Fruit fly (Drosophila melanogaster): ENCODE measurements around the gene CG5326.

Gene CG5326

dm6 chr3R:22538877-22539276 is 842 bp downstream of the CG5326 start:
- TF ChIP-seq CG4496 (GFP tag; IDR thresholded peaks at IDR 0.05), result no peak
- TF ChIP-seq CG8159 (tag; optimal IDR thresholded peaks at IDR 0.05), result peak; percentile 50
- TF ChIP-seq CG15710 (tag; optimal IDR thresholded peaks at IDR 0.05), result peak; percentile 23
- no peak for TF ChIP-seq CG13204 (GFP tag; optimal IDR thresholded peaks at IDR 0.05)
- peak; percentile 17 for TF ChIP-seq CG9948 (tag; optimal IDR thresholded peaks at IDR 0.05)
- TF ChIP-seq CG17806 (tag; optimal IDR thresholded peaks at IDR 0.05), result peak; percentile 1
- peak; percentile 16 for TF ChIP-seq Pif1A (GFP tag; optimal IDR thresholded peaks at IDR 0.05)

dm6 chr3R:22536504-22537423 is 3.0 kb downstream of the CG5326 start:
- TF ChIP-seq CG10348 (GFP tag; IDR thresholded peaks at IDR 0.05) (no peak), CG15710 (tag; optimal IDR thresholded peaks at IDR 0.05) (peak; percentile 83), gl (tag; optimal IDR thresholded peaks at IDR 0.05) (peak; percentile 64), Pif1A (GFP tag; optimal IDR thresholded peaks at IDR 0.05) (peak; percentile 59), Snoo (tag; optimal IDR thresholded peaks at IDR 0.05) (peak; percentile 54), CG9948 (tag; optimal IDR thresholded peaks at IDR 0.05) (peak; percentile 82), fd96Ca (GFP tag; IDR thresholded peaks at IDR 0.05) (no peak), CG14655 (GFP tag; optimal IDR thresholded peaks at IDR 0.05) (peak; percentile 38), Ets98B (GFP tag; IDR thresholded peaks at IDR 0.05) (no peak), CG12605 (GFP tag; IDR thresholded peaks at IDR 0.05) (no peak), EcR (GFP tag; optimal IDR thresholded peaks at IDR 0.05) (peak; percentile 81), CG8159 (tag; optimal IDR thresholded peaks at IDR 0.05) (peak; percentile 89), rn (GFP tag; IDR thresholded peaks at IDR 0.05) (no peak), Pif1B (GFP tag; optimal IDR thresholded peaks at IDR 0.05) (peak; percentile 47), CG34367 (tag; optimal IDR thresholded peaks at IDR 0.05) (peak; percentile 80), CG8301 (tag; optimal IDR thresholded peaks at IDR 0.05) (no peak), D1 (tag; optimal IDR thresholded peaks at IDR 0.05) (peak; percentile 39), CG17806 (tag; optimal IDR thresholded peaks at IDR 0.05) (peak; percentile 89), CG4496 (GFP tag; IDR thresholded peaks at IDR 0.05) (no peak), CG32121 (GFP tag; IDR thresholded peaks at IDR 0.05) (no peak), CG13204 (GFP tag; optimal IDR thresholded peaks at IDR 0.05) (peak; percentile 52)

- TF ChIP-seq CG34367 (tag; optimal IDR thresholded peaks at IDR 0.05) (no peak), CG32121 (GFP tag; IDR thresholded peaks at IDR 0.05) (no peak), D1 (tag; optimal IDR thresholded peaks at IDR 0.05) (no peak), CG8301 (tag; optimal IDR thresholded peaks at IDR 0.05) (no peak), CG8159 (tag; optimal IDR thresholded peaks at IDR 0.05) (no peak), Pif1B (GFP tag; optimal IDR thresholded peaks at IDR 0.05) (no peak), Pif1A (GFP tag; optimal IDR thresholded peaks at IDR 0.05) (no peak), Snoo (tag; optimal IDR thresholded peaks at IDR 0.05) (no peak), CG14655 (GFP tag; optimal IDR thresholded peaks at IDR 0.05) (no peak), CG13204 (GFP tag; optimal IDR thresholded peaks at IDR 0.05) (no peak), CG10348 (GFP tag; IDR thresholded peaks at IDR 0.05) (no peak), EcR (GFP tag; optimal IDR thresholded peaks at IDR 0.05) (no peak), CG4496 (GFP tag; IDR thresholded peaks at IDR 0.05) (no peak), fd96Ca (GFP tag; IDR thresholded peaks at IDR 0.05) (no peak), gl (tag; optimal IDR thresholded peaks at IDR 0.05) (no peak), rn (GFP tag; IDR thresholded peaks at IDR 0.05) (no peak), CG9948 (tag; optimal IDR thresholded peaks at IDR 0.05) (no peak), CG17806 (tag; optimal IDR thresholded peaks at IDR 0.05) (no peak)
Measured at dm6 chr3R:22535945-22536344, 3.8 kb downstream of the CG5326 start.

dm6 chr3R:22533973-22534931 is 5.5 kb downstream of the CG5326 start:
- TF ChIP-seq rn (GFP tag; IDR thresholded peaks at IDR 0.05) (no peak), CG17806 (tag; optimal IDR thresholded peaks at IDR 0.05) (no peak), Pif1B (GFP tag; optimal IDR thresholded peaks at IDR 0.05) (no peak), CG4496 (GFP tag; IDR thresholded peaks at IDR 0.05) (no peak), CG10348 (GFP tag; IDR thresholded peaks at IDR 0.05) (no peak), CG9948 (tag; optimal IDR thresholded peaks at IDR 0.05) (no peak), CG13204 (GFP tag; optimal IDR thresholded peaks at IDR 0.05) (no peak), Snoo (tag; optimal IDR thresholded peaks at IDR 0.05) (no peak), EcR (GFP tag; optimal IDR thresholded peaks at IDR 0.05) (peak; percentile 82)

- no peak for TF ChIP-seq CG32121 (GFP tag; IDR thresholded peaks at IDR 0.05)
- TF ChIP-seq Ets98B (GFP tag; IDR thresholded peaks at IDR 0.05), result no peak
- TF ChIP-seq CG8301 (tag; optimal IDR thresholded peaks at IDR 0.05), result no peak
- no peak for TF ChIP-seq D1 (tag; optimal IDR thresholded peaks at IDR 0.05)
- no peak for TF ChIP-seq CG12605 (GFP tag; IDR thresholded peaks at IDR 0.05)
- TF ChIP-seq gl (tag; optimal IDR thresholded peaks at IDR 0.05), result no peak
- no peak for TF ChIP-seq fd96Ca (GFP tag; IDR thresholded peaks at IDR 0.05)
- TF ChIP-seq Pif1B (GFP tag; optimal IDR thresholded peaks at IDR 0.05), result no peak
- TF ChIP-seq Pif1A (GFP tag; optimal IDR thresholded peaks at IDR 0.05), result no peak
- TF ChIP-seq CG17806 (tag; optimal IDR thresholded peaks at IDR 0.05), result no peak
- no peak for TF ChIP-seq CG9948 (tag; optimal IDR thresholded peaks at IDR 0.05)
- TF ChIP-seq EcR (GFP tag; optimal IDR thresholded peaks at IDR 0.05), result no peak
- TF ChIP-seq CG13204 (GFP tag; optimal IDR thresholded peaks at IDR 0.05), result no peak
- no peak for TF ChIP-seq Snoo (tag; optimal IDR thresholded peaks at IDR 0.05)
- no peak for TF ChIP-seq CG14655 (GFP tag; optimal IDR thresholded peaks at IDR 0.05)
- TF ChIP-seq rn (GFP tag; IDR thresholded peaks at IDR 0.05), result no peak
- TF ChIP-seq CG34367 (tag; optimal IDR thresholded peaks at IDR 0.05), result no peak
Measured at dm6 chr3R:22531801-22532200, 7.9 kb downstream of the CG5326 start, which contains the start of gene CG33093. TSS of gene CG33093 (minus strand) at chr3R:22531922.
